Fruit fly (Drosophila melanogaster): ENCODE data around the gene brk.

brk gene

dm6 chrX:7306538-7307477, 931 bp upstream of the brk start (continued):
- TF ChIP-seq CG13424 (tag; optimal IDR thresholded peaks at IDR 0.05), result peak; percentile 96
- TF ChIP-seq ash1 (GFP tag; optimal IDR thresholded peaks at IDR 0.05), result no peak
- TF ChIP-seq CG4282 (GFP tag; optimal IDR thresholded peaks at IDR 0.05), result peak; percentile 54
- peak; percentile 48 for TF ChIP-seq exex (tag; optimal IDR thresholded peaks at IDR 0.05)
- TF ChIP-seq CG6683 (GFP tag; optimal IDR thresholded peaks at IDR 0.05), result peak; percentile 74
- peak; percentile 69 for TF ChIP-seq CG9876 (GFP tag; optimal IDR thresholded peaks at IDR 0.05)
- TF ChIP-seq CG12659 (GFP tag; optimal IDR thresholded peaks at IDR 0.05), result peak; percentile 97
- no peak for TF ChIP-seq hb (GFP tag; IDR thresholded peaks at IDR 0.05; ENCODE audit: partially characterized antibody)
- peak; percentile 80 for TF ChIP-seq Fer3 (tag; optimal IDR thresholded peaks at IDR 0.05)
- no peak; the same call in 1 of the 2 replicates for TF ChIP-seq CG11085 (GFP tag; IDR thresholded peaks at IDR 0.05)
- peak; percentile 80 for TF ChIP-seq CG11093 (GFP tag; IDR thresholded peaks at IDR 0.05)
- peak; percentile 82 for TF ChIP-seq lbe (GFP tag; optimal IDR thresholded peaks at IDR 0.05)
- TF ChIP-seq HmgZ (tag; optimal IDR thresholded peaks at IDR 0.05), result peak; percentile 39
- TF ChIP-seq CG32532 (GFP tag; IDR thresholded peaks at IDR 0.05), result peak; percentile 67
- peak; percentile 87 for TF ChIP-seq Hsf (GFP tag; optimal IDR thresholded peaks at IDR 0.05)
- no peak for TF ChIP-seq cad (GFP tag; optimal IDR thresholded peaks at IDR 0.05)
- peak; percentile 37 for TF ChIP-seq CG4617 (GFP tag; optimal IDR thresholded peaks at IDR 0.05; ENCODE audit: borderline replicate concordance)
- TF ChIP-seq CG33557 (GFP tag; optimal IDR thresholded peaks at IDR 0.05), result peak; percentile 91
- TF ChIP-seq CG14441 (GFP tag; IDR thresholded peaks at IDR 0.05), result peak; percentile 67
- TF ChIP-seq CG4854 (GFP tag; optimal IDR thresholded peaks at IDR 0.05), result peak; percentile 79
- no peak for TF ChIP-seq hth (optimal IDR thresholded peaks at IDR 0.05)
- TF ChIP-seq CG17328 (GFP tag; IDR thresholded peaks at IDR 0.05), result peak; percentile 63; the same call in 1 of the 2 replicates
- peak; percentile 70 for TF ChIP-seq vfl (GFP tag; optimal IDR thresholded peaks at IDR 0.05)
- peak; percentile 81 for TF ChIP-seq E2f1 (GFP tag; IDR thresholded peaks at IDR 0.05)
- TF ChIP-seq emc (GFP tag; optimal IDR thresholded peaks at IDR 0.05), result peak; percentile 80
- TF ChIP-seq nerfin-2 (GFP tag; IDR thresholded peaks at IDR 0.05; ENCODE audit: partially characterized antibody), result no peak
- TF ChIP-seq maf-S (GFP tag; optimal IDR thresholded peaks at IDR 0.05), result peak; percentile 63
- no peak for TF ChIP-seq fru (optimal IDR thresholded peaks at IDR 0.05)
- TF ChIP-seq CG30431 (GFP tag; optimal IDR thresholded peaks at IDR 0.05), result peak; percentile 95
- peak; percentile 95 for TF ChIP-seq CG1233 (GFP tag; optimal IDR thresholded peaks at IDR 0.05)
- TF ChIP-seq CG1832 (GFP tag; optimal IDR thresholded peaks at IDR 0.05), result peak; percentile 16
- peak; percentile 96 for TF ChIP-seq Meics (GFP tag; optimal IDR thresholded peaks at IDR 0.05)
- TF ChIP-seq CG6654 (GFP tag; optimal IDR thresholded peaks at IDR 0.05), result peak; percentile 90
- TF ChIP-seq CG2678 (tag; optimal IDR thresholded peaks at IDR 0.05), result peak; percentile 96
- no peak; the same call in 1 of the 2 replicates for TF ChIP-seq cas (GFP tag; IDR thresholded peaks at IDR 0.05)
- TF ChIP-seq tx (GFP tag; optimal IDR thresholded peaks at IDR 0.05), result peak; percentile 71
- peak; percentile 94 for TF ChIP-seq cg (GFP tag; optimal IDR thresholded peaks at IDR 0.05)
- TF ChIP-seq ham (GFP tag; IDR thresholded peaks at IDR 0.05), result no peak
- TF ChIP-seq pan (optimal IDR thresholded peaks at IDR 0.05), result no peak
- peak in 1 of 2 experiments; percentile 56 for TF ChIP-seq pan (GFP tag; optimal IDR thresholded peaks at IDR 0.05 in 1 of 2, IDR thresholded peaks at IDR 0.05 in 1 of 2)
- TF ChIP-seq CG6765 (GFP tag; optimal IDR thresholded peaks at IDR 0.05), result peak; percentile 87
- TF ChIP-seq pho (GFP tag; optimal IDR thresholded peaks at IDR 0.05), result peak; percentile 83
- peak; percentile 98 for TF ChIP-seq CG7556 (GFP tag; optimal IDR thresholded peaks at IDR 0.05)
- TF ChIP-seq Doc3 (GFP tag; IDR thresholded peaks at IDR 0.05; ENCODE audit: partially characterized antibody), result no peak
- peak; percentile 69 for TF ChIP-seq CG10565 (GFP tag; optimal IDR thresholded peaks at IDR 0.05)
- peak; percentile 75 for TF ChIP-seq YL-1 (GFP tag; optimal IDR thresholded peaks at IDR 0.05)
- TF ChIP-seq CG5180 (GFP tag; optimal IDR thresholded peaks at IDR 0.05), result peak; percentile 88
- peak; percentile 72; the same call in 2 of the 3 replicates for TF ChIP-seq so (GFP tag; IDR thresholded peaks at IDR 0.05)
- TF ChIP-seq CG16863 (GFP tag; optimal IDR thresholded peaks at IDR 0.05), result peak; percentile 84
